Worm (Caenorhabditis elegans) whole organism, midembryonic: ENCODE measurements around the gene C01G12.13.

Experiments used
- T22C8.4 ChIP-seq: fragments of 200-800 bp; sonication (Bioruptor generic); IDR thresholded peaks from 2 replicates; pipeline ENCODE4 v1.3.6; 2022; ENCODE audit warnings: missing genetic modification characterization, missing compliant biosample characterization
- tab-1 ChIP-seq: fragments of 200-800 bp; sonication (Bioruptor generic); IDR thresholded peaks from 2 replicates; pipeline ENCODE4 v1.3.6; 2022; ENCODE audit warnings: missing genetic modification characterization, missing compliant biosample characterization
- ztf-29 ChIP-seq: fragments of 200-800 bp; sonication (Bioruptor generic); IDR thresholded peaks from 2 replicates; pipeline ENCODE4 v1.3.6; 2022; ENCODE audit warnings: missing genetic modification reagents, missing genetic modification characterization, missing compliant biosample characterization

DNA sequence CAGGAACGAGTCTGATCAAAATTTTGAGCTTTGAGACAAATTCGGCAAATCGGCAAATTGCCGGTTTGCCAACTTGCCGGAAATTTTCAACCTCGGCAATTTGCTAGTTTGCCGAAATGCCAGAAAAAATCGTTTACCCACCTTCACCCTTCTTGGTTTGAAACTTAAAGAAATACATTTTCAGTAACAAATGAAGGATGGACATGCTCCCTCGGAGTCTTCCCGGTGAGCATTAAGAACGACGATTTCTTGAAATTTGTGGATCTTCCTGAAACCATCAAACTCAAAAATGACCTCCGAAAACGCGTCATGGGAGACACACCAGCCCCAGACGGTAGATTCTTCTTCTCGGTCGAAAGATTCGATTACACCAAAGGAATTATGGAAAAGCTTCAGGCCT is 26.2 kb downstream of the C01G12.13 start:
- TF ChIP-seq ztf-29 (no peak), tab-1 (GFP tag; lab: Robert Waterston, UW) (no peak), T22C8.4 (GFP tag; lab: Robert Waterston, UW) (no peak)
